Fruit fly (Drosophila melanogaster) whole organism, wandering third instar larva: ENCODE results near the gene yellow-b.

ENCODE experiments used
- pan ChIP-seq: fragments of >200 bp; optimal IDR thresholded peaks from 2 replicates; lab custom pipeline; 2017
- rgr ChIP-seq: fragments of 200-800 bp; sonication (Bioruptor generic); optimal IDR thresholded peaks from 3 replicates; lab custom pipeline; 2016; ENCODE audit warnings: missing biosample characterization, mild to moderate bottlenecking, missing genetic modification characterization

- TF ChIP-seq pan (lab: Kevin White, UChicago) (no peak), rgr (GFP tag; lab: Kevin White, UChicago) (no peak)
Measured at dm6 chr2L:16732338-16732892, 21.7 kb upstream of the yellow-b start, which contains the start of gene Nubp1.
